Fruit fly (Drosophila melanogaster): ENCODE results near the gene rdgB.

rdgB gene

dm6 chrX:13815526-13816173 lies 53.1 kb downstream of the rdgB start (continued):
- TF ChIP-seq NC2α (GFP tag; optimal IDR thresholded peaks at IDR 0.05) (no peak), CG8944 (GFP tag; optimal IDR thresholded peaks at IDR 0.05) (peak; percentile 11), ac (GFP tag; optimal IDR thresholded peaks at IDR 0.05) (no peak), CG3847 (GFP tag; IDR thresholded peaks at IDR 0.05) (peak; percentile 65), HHEX (GFP tag; optimal IDR thresholded peaks at IDR 0.05) (peak; percentile 32), CG6175 (GFP tag; IDR thresholded peaks at IDR 0.05) (no peak), gce (GFP tag; IDR thresholded peaks at IDR 0.05) (0 out of 3 replicates have a peak, but pooled peaks have one; percentile 31), so (GFP tag; IDR thresholded peaks at IDR 0.05) (peak; percentile 72), Ravus (GFP tag; IDR thresholded peaks at IDR 0.05) (no peak), sd (tag; optimal IDR thresholded peaks at IDR 0.05) (peak; percentile 47), eyg (GFP tag; optimal IDR thresholded peaks at IDR 0.05) (peak; percentile 30), CG3838 (GFP tag; optimal IDR thresholded peaks at IDR 0.05) (no peak), danr (GFP tag; IDR thresholded peaks at IDR 0.05) (peak; percentile 43; the same call in 1 of the 2 replicates), ranshi (GFP tag; IDR thresholded peaks at IDR 0.05) (peak; percentile 33; the same call in 1 of the 2 replicates), Jarid2 (GFP tag; optimal IDR thresholded peaks at IDR 0.05) (no peak), sc (optimal IDR thresholded peaks at IDR 0.05) (no peak), sc (GFP tag; optimal IDR thresholded peaks at IDR 0.05) (peak; percentile 29), CG11398 (GFP tag; optimal IDR thresholded peaks at IDR 0.05) (no peak), crc (GFP tag; optimal IDR thresholded peaks at IDR 0.05) (peak; percentile 41), CG10209 (GFP tag; optimal IDR thresholded peaks at IDR 0.05) (peak; percentile 60), CG17912 (GFP tag; optimal IDR thresholded peaks at IDR 0.05) (no peak), Dll (GFP tag; IDR thresholded peaks at IDR 0.05; ENCODE audit: partially characterized antibody) (no peak), CG15601 (tag; optimal IDR thresholded peaks at IDR 0.05) (peak; percentile 43), ato (GFP tag; IDR thresholded peaks at IDR 0.05; ENCODE audit: partially characterized antibody) (no peak), TFAM (GFP tag; optimal IDR thresholded peaks at IDR 0.05) (no peak), CG17385 (GFP tag; optimal IDR thresholded peaks at IDR 0.05) (peak; percentile 46), Dip3 (GFP tag; optimal IDR thresholded peaks at IDR 0.05) (peak; percentile 14), CG12299 (tag; optimal IDR thresholded peaks at IDR 0.05) (no peak), prd (optimal IDR thresholded peaks at IDR 0.05) (no peak), prd (GFP tag; IDR thresholded peaks at IDR 0.05) (peak; percentile 71; the same call in 2 of the 3 replicates), CG10979 (tag; optimal IDR thresholded peaks at IDR 0.05) (peak; percentile 59), CG5245 (GFP tag; optimal IDR thresholded peaks at IDR 0.05) (peak; percentile 40), CG6683 (GFP tag; optimal IDR thresholded peaks at IDR 0.05) (no peak), CG4282 (GFP tag; optimal IDR thresholded peaks at IDR 0.05) (no peak), salm (tag; optimal IDR thresholded peaks at IDR 0.05) (peak; percentile 37), Hmr (GFP tag; optimal IDR thresholded peaks at IDR 0.05) (peak; percentile 56), CG9876 (GFP tag; optimal IDR thresholded peaks at IDR 0.05) (no peak), CG13624 (GFP tag; optimal IDR thresholded peaks at IDR 0.05) (peak; percentile 18), CG2712 (tag; optimal IDR thresholded peaks at IDR 0.05) (peak; percentile 60), CG4707 (GFP tag; optimal IDR thresholded peaks at IDR 0.05) (no peak), Mad (GFP tag; optimal IDR thresholded peaks at IDR 0.05) (peak; percentile 36), lbe (GFP tag; optimal IDR thresholded peaks at IDR 0.05) (peak; percentile 8), Poxn (GFP tag; IDR thresholded peaks at IDR 0.05) (no peak), inv (GFP tag; IDR thresholded peaks at IDR 0.05; ENCODE audit: partially characterized antibody) (no peak), tgo (GFP tag; IDR thresholded peaks at IDR 0.05) (peak; percentile 67; the same call in 2 of the 3 replicates), slp2 (GFP tag; optimal IDR thresholded peaks at IDR 0.05) (peak; percentile 28), gt (GFP tag; IDR thresholded peaks at IDR 0.05) (no peak), al (GFP tag; IDR thresholded peaks at IDR 0.05) (peak; percentile 28; the same call in 1 of the 2 replicates), CG6813 (GFP tag; optimal IDR thresholded peaks at IDR 0.05) (peak; percentile 29), wor (GFP tag; IDR thresholded peaks at IDR 0.05) (no peak)
